Worm (Caenorhabditis elegans): Measurements from ENCODE around the gene srx-113.
A peak's percentile ranks its signal among the peaks of the same experiment; 100 is the strongest.

- TF ChIP-seq flt-1 (GFP tag; IDR thresholded peaks at IDR 0.05) (no peak), ref-1 (GFP tag; conservative IDR thresholded peaks at IDR 0.05) (no peak), T22C8.4 (GFP tag; IDR thresholded peaks at IDR 0.05) (no peak), ztf-23 (GFP tag; IDR thresholded peaks at IDR 0.05) (0 out of 2 replicates have a peak, but pooled peaks have one; percentile 48), ztf-29 (GFP tag; IDR thresholded peaks at IDR 0.05) (no peak), med-1 (GFP tag; optimal IDR thresholded peaks at IDR 0.05; ENCODE audit: insufficient read depth) (no peak)
Measured at ce11 chrV:12637238-12637690, 5.3 kb upstream of the srx-113 start, which contains the start of gene F56H9.2.

All from whole organism, midembryonic.